Fruit fly (Drosophila melanogaster) whole organism, wandering third instar larva: ENCODE measurements around the gene CG4287.

Experiments used
- Abd-B ChIP-seq: fragments of >200 bp; optimal IDR thresholded peaks from 2 replicates; lab custom pipeline; 2017; ENCODE audit warnings: missing biosample characterization, missing genetic modification characterization
- CG32264 ChIP-seq: fragments of 200-800 bp; sonication (Bioruptor generic); optimal IDR thresholded peaks from 2 replicates; lab custom pipeline; 2016; ENCODE audit warnings: missing biosample characterization, missing genetic modification characterization
- CG9705 ChIP-seq: fragments of 200-800 bp; sonication (Bioruptor generic); optimal IDR thresholded peaks from 2 replicates; lab custom pipeline; 2018; ENCODE audit warnings: missing biosample characterization, mild to moderate bottlenecking, missing genetic modification characterization
- CrebA ChIP-seq: fragments of 200-800 bp; sonication (Bioruptor generic); optimal IDR thresholded peaks from 2 replicates; lab custom pipeline; 2016; ENCODE audit warnings: missing biosample characterization, mild to moderate bottlenecking, missing genetic modification characterization, borderline replicate concordance
- Dfd ChIP-seq: fragments of >200 bp; optimal IDR thresholded peaks from 2 replicates; lab custom pipeline; 2017; ENCODE audit warnings: missing biosample characterization, missing genetic modification characterization
- Dif ChIP-seq: fragments of 200-275, 200-300 bp; sonication (Bioruptor generic); optimal IDR thresholded peaks from 2 replicates; lab custom pipeline; 2018; ENCODE audit warnings: missing biosample characterization, missing genetic modification characterization; ENCODE audit not compliant: partially characterized antibody
- GATAd ChIP-seq: sonication (Bioruptor generic); optimal IDR thresholded peaks from 2 replicates; lab custom pipeline; 2016; ENCODE audit warnings: missing biosample characterization, missing genetic modification characterization
- HLH106 ChIP-seq: fragments of 200-800 bp; optimal IDR thresholded peaks from 3 replicates; lab custom pipeline; 2019; ENCODE audit warnings: missing biosample characterization, mild to moderate bottlenecking, missing genetic modification characterization, moderate library complexity
- Hnf4 ChIP-seq: fragments of 200-800 bp; sonication (Bioruptor generic); optimal IDR thresholded peaks from 2 replicates; lab custom pipeline; 2016; ENCODE audit warnings: missing biosample characterization, mild to moderate bottlenecking, missing genetic modification characterization
- Hr78 ChIP-seq: fragments of >200 bp; optimal IDR thresholded peaks from 2 replicates; lab custom pipeline; 2017; ENCODE audit warnings: missing biosample characterization, missing genetic modification characterization
- Hr83 ChIP-seq: fragments of 200-300 bp; sonication (Bioruptor generic); optimal IDR thresholded peaks from 2 replicates; lab custom pipeline; 2016; ENCODE audit warnings: missing biosample characterization, mild to moderate bottlenecking, missing genetic modification characterization, moderate library complexity; ENCODE audit not compliant: poor library complexity, severe bottlenecking
- Jra ChIP-seq: sonication (Bioruptor generic); optimal IDR thresholded peaks from 2 replicates; lab custom pipeline; 2016; ENCODE audit warnings: missing biosample characterization, missing genetic modification characterization
- Mio ChIP-seq: sonication (Bioruptor generic); optimal IDR thresholded peaks from 2 replicates; lab custom pipeline; 2016; ENCODE audit warnings: missing biosample characterization, missing genetic modification characterization
- Myc ChIP-seq: fragments of >200 bp; optimal IDR thresholded peaks from 2 replicates; lab custom pipeline; 2017
- N ChIP-seq: fragments of >200 bp; optimal IDR thresholded peaks from 2 replicates; lab custom pipeline; 2018; ENCODE audit warnings: missing biosample characterization, missing external identifiers, missing genetic modification characterization
- OdsH ChIP-seq: fragments of 200-800 bp; sonication (Bioruptor generic); optimal IDR thresholded peaks from 2 replicates; lab custom pipeline; 2016; ENCODE audit warnings: missing biosample characterization, mild to moderate bottlenecking, missing genetic modification characterization
- Rel ChIP-seq, 2 experiments: fragments of 200-800 bp; sonication (Bioruptor generic) in 1 of 2; optimal IDR thresholded peaks; 2 replicates in 1 of 2; 3 replicates in 1 of 2; lab custom pipeline; 2016 to 2019; ENCODE audit warnings: mild to moderate bottlenecking in 2 of 2, missing biosample characterization in 2 of 2, missing genetic modification characterization in 2 of 2, moderate library complexity in 1 of 2
- Sp1 ChIP-seq: fragments of 200-800 bp; sonication (Bioruptor generic); optimal IDR thresholded peaks from 3 replicates; lab custom pipeline; 2019; ENCODE audit warnings: missing biosample characterization, mild to moderate bottlenecking, missing genetic modification characterization, moderate library complexity
- Vsx2 ChIP-seq: fragments of 200-300, 225-300 bp; sonication (Bioruptor generic); optimal IDR thresholded peaks from 2 replicates; lab custom pipeline; 2018; ENCODE audit warnings: missing biosample characterization, missing genetic modification characterization; ENCODE audit not compliant: partially characterized antibody
- br ChIP-seq: fragments of 200-800 bp; sonication (Bioruptor generic); optimal IDR thresholded peaks from 2 replicates; lab custom pipeline; 2016; ENCODE audit warnings: missing biosample characterization, missing genetic modification characterization
- brk ChIP-seq: fragments of 200-800 bp; sonication (Bioruptor generic); optimal IDR thresholded peaks from 2 replicates; lab custom pipeline; 2016; ENCODE audit warnings: missing biosample characterization, mild to moderate bottlenecking, missing genetic modification characterization
- dl ChIP-seq, 2 experiments: fragments of 175-275, 200-275 bp in 1 of 2; fragments of 200-275 bp in 1 of 2; sonication (Bioruptor generic); optimal IDR thresholded peaks; lab custom pipeline; 2018; ENCODE audit warnings: mild to moderate bottlenecking in 2 of 2, missing biosample characterization in 2 of 2, missing genetic modification characterization in 2 of 2, moderate library complexity in 2 of 2; ENCODE audit not compliant: partially characterized antibody in 2 of 2, insufficient read depth in 1 of 2
- dmrt93B ChIP-seq: fragments of 200-800 bp; sonication (Bioruptor generic); optimal IDR thresholded peaks from 2 replicates; lab custom pipeline; 2018; ENCODE audit warnings: missing biosample characterization, mild to moderate bottlenecking, missing genetic modification characterization
- dsf ChIP-seq: sonication (Bioruptor generic); optimal IDR thresholded peaks from 2 replicates; lab custom pipeline; 2016; ENCODE audit warnings: missing biosample characterization, missing genetic modification characterization, borderline replicate concordance
- ey ChIP-seq: fragments of 200-800 bp; sonication (Bioruptor generic); optimal IDR thresholded peaks from 2 replicates; lab custom pipeline; 2016; ENCODE audit warnings: missing biosample characterization, missing genetic modification characterization
- foxo ChIP-seq, 2 experiments: fragments of 200-800 bp; sonication (Bioruptor generic); optimal IDR thresholded peaks; 2 replicates in 1 of 2; 3 replicates in 1 of 2; lab custom pipeline; 2016 to 2017; ENCODE audit warnings: missing biosample characterization in 2 of 2, missing genetic modification characterization in 2 of 2
- fru ChIP-seq: fragments of 200-800 bp; sonication (Bioruptor generic); optimal IDR thresholded peaks from 3 replicates; lab custom pipeline; 2016; ENCODE audit warnings: missing biosample characterization, mild to moderate bottlenecking, missing genetic modification characterization
- h ChIP-seq: fragments of 200-800 bp; sonication (Bioruptor generic); optimal IDR thresholded peaks from 3 replicates; lab custom pipeline; 2016; ENCODE audit warnings: missing biosample characterization, mild to moderate bottlenecking, missing genetic modification characterization
- jim ChIP-seq: fragments of 175-275, 200-325 bp; sonication (Bioruptor generic); optimal IDR thresholded peaks from 2 replicates; lab custom pipeline; 2016; ENCODE audit warnings: missing biosample characterization, mild to moderate bottlenecking, missing genetic modification characterization
- lola ChIP-seq: fragments of >200 bp; optimal IDR thresholded peaks from 2 replicates; lab custom pipeline; 2017; ENCODE audit warnings: missing biosample characterization, missing genetic modification characterization
- pan ChIP-seq: fragments of >200 bp; optimal IDR thresholded peaks from 2 replicates; lab custom pipeline; 2017
- psq ChIP-seq: fragments of 200-800 bp; sonication (Bioruptor generic); optimal IDR thresholded peaks from 3 replicates; lab custom pipeline; 2017; ENCODE audit warnings: missing biosample characterization, mild to moderate bottlenecking, missing genetic modification characterization, moderate library complexity
- rgr ChIP-seq: fragments of 200-800 bp; sonication (Bioruptor generic); optimal IDR thresholded peaks from 3 replicates; lab custom pipeline; 2016; ENCODE audit warnings: missing biosample characterization, mild to moderate bottlenecking, missing genetic modification characterization
- sage ChIP-seq: fragments of 200-800 bp; sonication (Bioruptor generic); optimal IDR thresholded peaks from 2 replicates; lab custom pipeline; 2016; ENCODE audit warnings: missing biosample characterization, mild to moderate bottlenecking, missing genetic modification characterization
- sv ChIP-seq: fragments of 200-800 bp; sonication (Bioruptor generic); optimal IDR thresholded peaks from 3 replicates; lab custom pipeline; 2016; ENCODE audit warnings: missing biosample characterization, missing genetic modification characterization
- tai ChIP-seq: sonication (Bioruptor generic); optimal IDR thresholded peaks from 2 replicates; lab custom pipeline; 2016; ENCODE audit warnings: missing biosample characterization, missing genetic modification characterization
- usp ChIP-seq: fragments of >200 bp; optimal IDR thresholded peaks from 2 replicates; lab custom pipeline; 2017; ENCODE audit warnings: missing biosample characterization, missing genetic modification characterization
- woc ChIP-seq: sonication (Bioruptor generic); optimal IDR thresholded peaks from 2 replicates; lab custom pipeline; 2016; ENCODE audit warnings: missing biosample characterization, mild to moderate bottlenecking, missing genetic modification characterization

The CG4287 gene

dm6 chr3R:15983541-15984229, 20.0 kb upstream of the CG4287 start:
- TF ChIP-seq Myc (lab: Kevin White, UChicago) = peak; percentile 46
- no peak for TF ChIP-seq psq
- no peak for TF ChIP-seq ey (GFP tag; lab: Kevin White, UChicago)
- no peak for TF ChIP-seq sage

dm6 chr3R:15975170-15975569, 11.5 kb upstream of the CG4287 start:
- TF ChIP-seq Mio (GFP tag; lab: Kevin White, UChicago) (no peak), woc (GFP tag; lab: Kevin White, UChicago) (no peak), foxo (GFP tag; optimal IDR thresholded peaks at IDR 0.05; lab: Kevin White, UChicago) (no peak), N (GFP tag; lab: Kevin White, UChicago) (no peak), ey (GFP tag; lab: Kevin White, UChicago) (no peak)

- TF ChIP-seq N (GFP tag; lab: Kevin White, UChicago) (no peak), br (peak; percentile 74), OdsH (GFP tag; lab: Kevin White, UChicago) (peak; percentile 69), pan (no peak), foxo (GFP tag; optimal IDR thresholded peaks at IDR 0.05; lab: Kevin White, UChicago) (peak; percentile 9 to 85), jim (GFP tag; lab: Kevin White, UChicago) (no peak), lola (GFP tag; lab: Kevin White, UChicago) (no peak), Hr83 (GFP tag; lab: Kevin White, UChicago) (peak; percentile 37), Hr78 (GFP tag; lab: Kevin White, UChicago) (no peak), tai (GFP tag; lab: Kevin White, UChicago) (no peak), Mio (GFP tag; lab: Kevin White, UChicago) (peak; percentile 16), dl (GFP tag; optimal IDR thresholded peaks at IDR 0.05; lab: Kevin White, UChicago; ENCODE audit: insufficient read depth in 1 of 2, partially characterized antibody in 2 of 2) (no peak), ey (GFP tag; lab: Kevin White, UChicago) (peak; percentile 84), sv (GFP tag; lab: Kevin White, UChicago) (peak; percentile 66), Rel (GFP tag; optimal IDR thresholded peaks at IDR 0.05; lab: Kevin White, UChicago) (no peak), Rel (tag; optimal IDR thresholded peaks at IDR 0.05; lab: Kevin White, UChicago) (no peak), woc (GFP tag; lab: Kevin White, UChicago) (peak; percentile 33), dmrt93B (GFP tag; lab: Kevin White, UChicago) (peak; percentile 37), Myc (lab: Kevin White, UChicago) (no peak), GATAd (no peak), h (peak; percentile 85), Dfd (GFP tag; lab: Kevin White, UChicago) (no peak), Dif (GFP tag; lab: Kevin White, UChicago) (no peak), rgr (GFP tag; lab: Kevin White, UChicago) (peak; percentile 80), Hnf4 (GFP tag; lab: Kevin White, UChicago) (peak; percentile 63), sage (no peak), Vsx2 (GFP tag; lab: Kevin White, UChicago) (no peak), dsf (GFP tag; lab: Kevin White, UChicago) (no peak), usp (GFP tag; lab: Kevin White, UChicago) (no peak), psq (no peak), Sp1 (GFP tag; lab: Kevin White, UChicago) (peak; percentile 53), CG32264 (GFP tag; lab: Kevin White, UChicago) (peak; percentile 29), CG9705 (GFP tag; lab: Kevin White, UChicago) (peak; percentile 1), HLH106 (tag; lab: Kevin White, UChicago) (peak; percentile 79), Jra (GFP tag; lab: Kevin White, UChicago) (peak; percentile 37), Abd-B (no peak), CrebA (GFP tag; lab: Kevin White, UChicago) (no peak), brk (GFP tag; lab: Kevin White, UChicago) (no peak), fru (peak; percentile 84)
Observed at dm6 chr3R:15974235-15974634, 10.6 kb upstream of the CG4287 start.
